Worm (Caenorhabditis elegans) whole organism, L4 larva: ENCODE measurements around the gene F26A10.2.

Source experiments
- D1046.2 ChIP-seq: fragments of 200-800 bp; sonication (Bioruptor generic); IDR thresholded peaks from 2 replicates; pipeline ENCODE4 v1.3.6; 2022; ENCODE audit warnings: missing genetic modification characterization, missing compliant biosample characterization
- F37D6.2 ChIP-seq: sonication (generic microtip); optimal IDR thresholded peaks from 2 replicates; lab custom pipeline; 2016; ENCODE audit warnings: mild to moderate bottlenecking, missing genetic modification characterization, missing compliant biosample characterization
- F44E2.7 ChIP-seq: fragments of 200-800 bp; sonication (Bioruptor generic); IDR thresholded peaks from 2 replicates; pipeline ENCODE4 v2.1.2; 2022; ENCODE audit warnings: missing genetic modification characterization, missing compliant biosample characterization
- Y48G9A.11 ChIP-seq: fragments of 200-800 bp; sonication (Bioruptor generic); IDR thresholded peaks from 2 replicates; pipeline ENCODE4 v1.3.6; 2022; ENCODE audit warnings: missing genetic modification reagents, missing genetic modification characterization, missing compliant biosample characterization
- aha-1 ChIP-seq: fragments of 150-350 bp; peaks from one replicate; lab custom pipeline; 2014; ENCODE audit warnings: missing biosample characterization, missing genetic modification characterization
- ceh-32 ChIP-seq: sonication (generic microtip); optimal IDR thresholded peaks from 2 replicates; lab custom pipeline; 2016; ENCODE audit warnings: mild to moderate bottlenecking, missing genetic modification characterization, missing compliant biosample characterization; ENCODE audit not compliant: poor library complexity
- ceh-44 ChIP-seq: fragments of 200-800 bp; sonication (Bioruptor generic); IDR thresholded peaks from 2 replicates; pipeline ENCODE4 v1.3.6; 2022; ENCODE audit warnings: missing genetic modification reagents, missing genetic modification characterization, missing compliant biosample characterization
- ceh-62 ChIP-seq: sonication (generic microtip); optimal IDR thresholded peaks from 2 replicates; lab custom pipeline; 2017; ENCODE audit warnings: missing biosample characterization, missing genetic modification characterization
- ctbp-1 ChIP-seq: fragments of 200-800 bp; sonication (Bioruptor generic); IDR thresholded peaks from 2 replicates; pipeline ENCODE4 v1.3.6; 2022; ENCODE audit warnings: missing genetic modification reagents, missing genetic modification characterization, missing compliant biosample characterization
- daf-16 ChIP-seq, 3 experiments: sonication (generic microtip); optimal IDR thresholded peaks; 2 replicates each; lab custom pipeline; 2016 to 2017; ENCODE audit warnings: missing genetic modification characterization in 3 of 3, missing genetic modification reagents in 3 of 3, mild to moderate bottlenecking in 2 of 3, missing compliant biosample characterization in 2 of 3, missing biosample characterization in 1 of 3, moderate library complexity in 1 of 3
- dpl-1 ChIP-seq: fragments of 150-350 bp; optimal IDR thresholded peaks from 2 replicates; lab custom pipeline; 2014; ENCODE audit warnings: missing biosample characterization, missing genetic modification reagents, missing genetic modification characterization
- egl-43 ChIP-seq: fragments of 200-800 bp; sonication (Bioruptor generic); IDR thresholded peaks from 2 replicates; pipeline ENCODE4 v1.3.6; 2022; ENCODE audit warnings: missing genetic modification reagents, missing genetic modification characterization, missing compliant biosample characterization
- fos-1 ChIP-seq: fragments of 150-350 bp; optimal IDR thresholded peaks from 2 replicates; lab custom pipeline; 2014; ENCODE audit warnings: missing biosample characterization, missing genetic modification characterization
- hif-1 ChIP-seq, 2 experiments: sonication (generic microtip); optimal IDR thresholded peaks; 2 replicates each; lab custom pipeline; 2016 to 2017; ENCODE audit warnings: missing compliant biosample characterization in 2 of 2, missing genetic modification characterization in 2 of 2, missing genetic modification reagents in 2 of 2, missing genotype in 2 of 2, mild to moderate bottlenecking in 1 of 2
- hlh-11 ChIP-seq: fragments of 200-800 bp; sonication (Bioruptor generic); optimal IDR thresholded peaks from 2 replicates; lab custom pipeline; 2018; ENCODE audit warnings: mild to moderate bottlenecking, missing genetic modification characterization, missing compliant biosample characterization
- hmg-1.1 ChIP-seq: fragments of 200-800 bp; sonication (Bioruptor generic); IDR thresholded peaks from 2 replicates; pipeline ENCODE4 v1.3.6; 2022; ENCODE audit warnings: missing genetic modification reagents, missing genetic modification characterization, missing compliant biosample characterization
- jun-1 ChIP-seq: fragments of 150-350 bp; optimal IDR thresholded peaks from 2 replicates; lab custom pipeline; 2014; ENCODE audit warnings: missing biosample characterization, missing genetic modification reagents, missing genetic modification characterization
- lim-7 ChIP-seq: fragments of 200-800 bp; sonication (Bioruptor generic); IDR thresholded peaks from 2 replicates; pipeline ENCODE4 v1.3.6; 2022; ENCODE audit warnings: missing genetic modification characterization, missing compliant biosample characterization
- lsy-2 ChIP-seq, 2 experiments: fragments of 150-350 bp in 1 of 2; sonication (generic microtip) in 1 of 2; optimal IDR thresholded peaks; 2 replicates each; lab custom pipeline; 2014 to 2017; ENCODE audit warnings: missing biosample characterization in 2 of 2, missing genetic modification characterization in 2 of 2
- madf-9 ChIP-seq: fragments of 200-800 bp; sonication (Bioruptor generic); conservative IDR thresholded peaks from 2 replicates; pipeline ENCODE4 v1.3.6; 2022; ENCODE audit warnings: missing genetic modification reagents, missing genetic modification characterization, missing compliant biosample characterization
- mdl-1 ChIP-seq, 2 experiments: fragments of 150-350 bp in 1 of 2; sonication (generic microtip) in 1 of 2; optimal IDR thresholded peaks; 2 replicates each; lab custom pipeline; 2014 to 2017; ENCODE audit warnings: missing biosample characterization in 2 of 2, missing genetic modification characterization in 2 of 2
- nhr-237 ChIP-seq: sonication (generic microtip); optimal IDR thresholded peaks from 2 replicates; lab custom pipeline; 2017; ENCODE audit warnings: missing biosample characterization, missing genetic modification characterization
- nhr-28 ChIP-seq: fragments of 150-350 bp; optimal IDR thresholded peaks from 2 replicates; lab custom pipeline; 2014; ENCODE audit warnings: missing biosample characterization, missing genetic modification characterization
- nhr-42 ChIP-seq: fragments of 200-800 bp; sonication (Bioruptor generic); IDR thresholded peaks from 2 replicates; pipeline ENCODE4 v1.3.6; 2022; ENCODE audit warnings: missing genetic modification characterization, missing compliant biosample characterization
- pha-4 ChIP-seq, 2 experiments: fragments of 150-350 bp in 1 of 2; fragments of 200-800 bp in 1 of 2; sonication (Bioruptor generic) in 1 of 2; IDR thresholded peaks in 1 of 2; optimal IDR thresholded peaks in 1 of 2; 2 replicates each; pipeline versions ENCODE4 v1.3.6 to Lab custom; 2014 to 2022; ENCODE audit warnings: missing genetic modification characterization in 2 of 2, missing genetic modification reagents in 2 of 2, missing biosample characterization in 1 of 2, missing compliant biosample characterization in 1 of 2
- php-3 ChIP-seq: fragments of 200-800 bp; sonication (Bioruptor generic); IDR thresholded peaks from 2 replicates; pipeline ENCODE4 v1.3.6; 2022; ENCODE audit warnings: missing genetic modification reagents, missing genetic modification characterization, missing compliant biosample characterization
- set-16 ChIP-seq: fragments of 200-800 bp; sonication (Bioruptor generic); IDR thresholded peaks from 2 replicates; pipeline ENCODE4 v1.3.6; 2022; ENCODE audit warnings: missing genetic modification reagents, missing genetic modification characterization, missing compliant biosample characterization
- skn-1 ChIP-seq: fragments of 150-350 bp; optimal IDR thresholded peaks from 2 replicates; lab custom pipeline; 2014; ENCODE audit warnings: missing biosample characterization, missing genetic modification characterization
- snpc-1.2 ChIP-seq: fragments of 200-800 bp; sonication (Bioruptor generic); IDR thresholded peaks from 2 replicates; pipeline ENCODE4 v1.3.6; 2022; ENCODE audit warnings: missing genetic modification reagents, missing genetic modification characterization, missing compliant biosample characterization
- spr-3 ChIP-seq: fragments of 200-800 bp; sonication (Bioruptor generic); optimal IDR thresholded peaks from 2 replicates; lab custom pipeline; 2018; ENCODE audit warnings: mild to moderate bottlenecking, missing genetic modification characterization, missing compliant biosample characterization
- unc-62 ChIP-seq, 3 experiments: fragments of 150-350 bp in 1 of 3; sonication (generic microtip); optimal IDR thresholded peaks in 2 of 3; peaks in 1 of 3; 1 replicate in 1 of 3; 2 replicates in 2 of 3; lab custom pipeline; 2014 to 2017; ENCODE audit warnings: missing biosample characterization in 3 of 3, missing genetic modification characterization in 3 of 3, missing genetic modification reagents in 3 of 3, missing genotype in 1 of 3
- zfp-2 ChIP-seq: sonication (generic microtip); optimal IDR thresholded peaks from 2 replicates; lab custom pipeline; 2016; ENCODE audit warnings: mild to moderate bottlenecking, missing genetic modification characterization, missing compliant biosample characterization
- ztf-7 ChIP-seq: fragments of 150-350 bp; optimal IDR thresholded peaks from 2 replicates; lab custom pipeline; 2014; ENCODE audit warnings: missing biosample characterization, missing genetic modification characterization

F26A10.2 gene

ce11 chrX:7652308-7652707, 7.1 kb upstream of the F26A10.2 start (continued):
- TF ChIP-seq ceh-62 (tag; lab: Kevin White, UChicago): no peak
- TF ChIP-seq, all 104 proteins: peak for 4

ce11 chrX:7651219-7651958, 6.2 kb upstream of the F26A10.2 start:
- TF ChIP-seq zfp-2 (no peak), php-3 (GFP tag; lab: Robert Waterston, UW) (0 out of 2 replicates have a peak, but pooled peaks have one; percentile 62), jun-1 (tag; lab: Kevin White, UChicago) (no peak), aha-1 (tag; lab: Kevin White, UChicago) (peak; percentile 58), set-16 (GFP tag; lab: Robert Waterston, UW) (peak; percentile 97), unc-62 (GFP tag; optimal IDR thresholded peaks at IDR 0.05 in 1 of 2; lab: Kevin White, UChicago) (peak in 1 of 2 experiments; percentile 60), unc-62 (tag; optimal IDR thresholded peaks at IDR 0.05; lab: Kevin White, UChicago) (no peak), mdl-1 (tag; optimal IDR thresholded peaks at IDR 0.05; lab: Kevin White, UChicago) (peak in 1 of 2 experiments; percentile 58), snpc-1.2 (no peak), ctbp-1 (GFP tag; lab: Robert Waterston, UW) (0 out of 2 replicates have a peak, but pooled peaks have one; percentile 14), hif-1 (tag; optimal IDR thresholded peaks at IDR 0.05; lab: Kevin White, UChicago) (peak in 1 of 2 experiments; percentile 44), hlh-11 (tag; lab: Kevin White, UChicago) (peak; percentile 53), daf-16 (GFP tag; optimal IDR thresholded peaks at IDR 0.05; lab: Kevin White, UChicago) (peak in 1 of 2 experiments; percentile 11), daf-16 (tag; optimal IDR thresholded peaks at IDR 0.05; lab: Kevin White, UChicago) (no peak), F37D6.2 (tag; lab: Kevin White, UChicago) (peak; percentile 29), egl-43 (GFP tag; lab: Robert Waterston, UW) (0 out of 2 replicates have a peak, but pooled peaks have one; percentile 13), madf-9 (GFP tag; lab: Robert Waterston, UW) (peak; percentile 54; the same call in 1 of the 2 replicates), fos-1 (tag; lab: Kevin White, UChicago) (no peak), hmg-1.1 (GFP tag; lab: Robert Waterston, UW) (peak; percentile 47; the same call in 1 of the 2 replicates), ceh-32 (peak; percentile 3)

- TF ChIP-seq spr-3 (GFP tag; lab: Kevin White, UChicago) (no peak), lsy-2 (tag; optimal IDR thresholded peaks at IDR 0.05; lab: Kevin White, UChicago) (no peak), ceh-44 (GFP tag; lab: Robert Waterston, UW) (no peak), nhr-237 (tag; lab: Kevin White, UChicago) (no peak), hlh-11 (tag; lab: Kevin White, UChicago) (no peak), pha-4 (GFP tag; IDR thresholded peaks at IDR 0.05; lab: Robert Waterston, UW) (no peak), pha-4 (tag; optimal IDR thresholded peaks at IDR 0.05; lab: Kevin White, UChicago) (no peak), mdl-1 (tag; optimal IDR thresholded peaks at IDR 0.05; lab: Kevin White, UChicago) (no peak), Y48G9A.11 (no peak), nhr-42 (no peak), F44E2.7 (GFP tag; lab: Robert Waterston, UW) (no peak), D1046.2 (GFP tag; lab: Robert Waterston, UW) (no peak), skn-1 (no peak), dpl-1 (GFP tag; lab: Kevin White, UChicago) (no peak), lim-7 (GFP tag; lab: Robert Waterston, UW) (no peak)
Observed at ce11 chrX:7640811-7641210, 4.4 kb downstream of the F26A10.2 start.

- TF ChIP-seq ztf-7 (tag; lab: Kevin White, UChicago): no peak
- TF ChIP-seq nhr-28: no peak
- peak; percentile 91 for TF ChIP-seq aha-1 (tag; lab: Kevin White, UChicago)
Observed at ce11 chrX:7640391-7640790, 4.8 kb downstream of the F26A10.2 start.
